Fruit fly (Drosophila melanogaster): Measurements from ENCODE around the gene Regnase-1.

The Regnase-1 gene

DNA sequence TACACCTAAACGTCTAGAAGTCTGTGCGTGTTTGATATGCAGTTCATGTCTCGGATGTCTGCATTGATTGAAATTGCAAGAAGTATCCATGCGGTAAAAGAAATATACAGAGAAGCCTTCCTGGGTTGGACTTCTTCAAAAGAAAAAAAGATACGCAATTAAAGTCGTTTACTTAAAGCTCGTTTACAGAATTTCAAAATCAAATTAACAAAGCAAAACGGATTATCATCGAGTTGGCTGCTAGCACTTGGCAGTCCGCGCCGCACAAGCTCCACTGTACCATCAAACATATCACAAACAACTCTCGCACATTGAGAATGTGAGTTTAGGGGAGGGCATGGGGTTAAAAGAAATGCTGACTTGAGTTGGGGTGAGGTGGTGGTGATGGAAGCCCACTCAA, 37.4 kb downstream of the Regnase-1 start (continued):
- TF ChIP-seq CG7987 (GFP tag; optimal IDR thresholded peaks at IDR 0.05) (peak; percentile 3), fd3F (GFP tag; optimal IDR thresholded peaks at IDR 0.05) (peak; percentile 15), crc (GFP tag; optimal IDR thresholded peaks at IDR 0.05) (no peak), Fer1 (GFP tag; optimal IDR thresholded peaks at IDR 0.05) (peak; percentile 46), CG14014 (GFP tag; IDR thresholded peaks at IDR 0.05) (peak; percentile 59), ro (GFP tag; IDR thresholded peaks at IDR 0.05) (0 out of 2 replicates have a peak, but pooled peaks have one; percentile 24), CG11456 (GFP tag; IDR thresholded peaks at IDR 0.05) (peak; percentile 72), CG17385 (GFP tag; optimal IDR thresholded peaks at IDR 0.05) (peak; percentile 66), scrt (GFP tag; optimal IDR thresholded peaks at IDR 0.05) (peak; percentile 13), CG13894 (tag; optimal IDR thresholded peaks at IDR 0.05) (no peak), gcm (GFP tag; optimal IDR thresholded peaks at IDR 0.05) (peak; percentile 61), tap (tag; optimal IDR thresholded peaks at IDR 0.05) (peak; percentile 72), prd (optimal IDR thresholded peaks at IDR 0.05) (no peak), prd (GFP tag; IDR thresholded peaks at IDR 0.05) (peak; percentile 89), CG10366 (GFP tag; IDR thresholded peaks at IDR 0.05) (peak; percentile 79), eyg (GFP tag; optimal IDR thresholded peaks at IDR 0.05) (no peak), Optix (GFP tag; IDR thresholded peaks at IDR 0.05) (peak; percentile 88), seq (GFP tag; IDR thresholded peaks at IDR 0.05) (no peak), CG6765 (GFP tag; optimal IDR thresholded peaks at IDR 0.05) (no peak), Opbp (GFP tag; IDR thresholded peaks at IDR 0.05; ENCODE audit: partially characterized antibody) (no peak), HmgD (GFP tag; optimal IDR thresholded peaks at IDR 0.05) (no peak), CG5180 (GFP tag; optimal IDR thresholded peaks at IDR 0.05) (peak; percentile 51), Hmr (GFP tag; optimal IDR thresholded peaks at IDR 0.05) (peak; percentile 19), amos (GFP tag; IDR thresholded peaks at IDR 0.05; ENCODE audit: partially characterized antibody) (no peak), cas (GFP tag; IDR thresholded peaks at IDR 0.05) (0 out of 2 replicates have a peak, but pooled peaks have one; percentile 37), zfh1 (GFP tag; IDR thresholded peaks at IDR 0.05) (peak; percentile 93), eve (GFP tag; optimal IDR thresholded peaks at IDR 0.05) (peak in 1 of 2 experiments; percentile 87), gsb-n (tag; optimal IDR thresholded peaks at IDR 0.05) (peak; percentile 75), ttk (GFP tag; IDR thresholded peaks at IDR 0.05) (peak; percentile 78), Myb (GFP tag; optimal IDR thresholded peaks at IDR 0.05) (peak; percentile 49), CG17912 (GFP tag; optimal IDR thresholded peaks at IDR 0.05) (no peak), CG14441 (GFP tag; IDR thresholded peaks at IDR 0.05) (peak; percentile 47; the same call in 1 of the 2 replicates), MTF-1 (GFP tag; optimal IDR thresholded peaks at IDR 0.05; ENCODE audit: borderline replicate concordance) (no peak), Dad (GFP tag; optimal IDR thresholded peaks at IDR 0.05) (peak; percentile 64), knrl (GFP tag; IDR thresholded peaks at IDR 0.05; ENCODE audit: partially characterized antibody) (no peak), NFAT (GFP tag; IDR thresholded peaks at IDR 0.05) (peak; percentile 46), CG16863 (GFP tag; optimal IDR thresholded peaks at IDR 0.05) (peak; percentile 80), grn (GFP tag; optimal IDR thresholded peaks at IDR 0.05) (no peak), pb (GFP tag; optimal IDR thresholded peaks at IDR 0.05) (no peak), ap (GFP tag; IDR thresholded peaks at IDR 0.05) (peak; percentile 62), Mad (GFP tag; optimal IDR thresholded peaks at IDR 0.05) (peak; percentile 32), Aef1 (GFP tag; IDR thresholded peaks at IDR 0.05) (no peak), dm (GFP tag; optimal IDR thresholded peaks at IDR 0.05) (peak; percentile 44), fu2 (GFP tag; optimal IDR thresholded peaks at IDR 0.05) (no peak), Antp (GFP tag; optimal IDR thresholded peaks at IDR 0.05) (peak; percentile 84), Awh (GFP tag; IDR thresholded peaks at IDR 0.05) (peak; percentile 66), btn (GFP tag; optimal IDR thresholded peaks at IDR 0.05) (peak; percentile 64), CG2120 (GFP tag; optimal IDR thresholded peaks at IDR 0.05) (peak; percentile 34), Sox100B (GFP tag; optimal IDR thresholded peaks at IDR 0.05) (peak; percentile 60), CG12744 (GFP tag; optimal IDR thresholded peaks at IDR 0.05) (no peak), CG7839 (tag; optimal IDR thresholded peaks at IDR 0.05) (peak; percentile 75), otp (GFP tag; IDR thresholded peaks at IDR 0.05) (peak; percentile 86)
